Fruit fly (Drosophila melanogaster) whole organism, pupa: ENCODE data around the gene L2HGDH.

ENCODE experiments used
- CG10348 ChIP-seq: fragments of 200-800 bp; sonication (Bioruptor generic); IDR thresholded peaks from 2 replicates; pipeline ENCODE4 v1.3.6; 2022; ENCODE audit warnings: missing biosample characterization, missing genetic modification characterization
- CG12605 ChIP-seq: fragments of 200-800 bp; sonication (Bioruptor generic); IDR thresholded peaks from 2 replicates; pipeline ENCODE4 v1.3.6; 2022; ENCODE audit warnings: missing biosample characterization, missing genetic modification characterization
- CG13204 ChIP-seq: fragments of 200-800 bp; sonication (Bioruptor generic); optimal IDR thresholded peaks from 2 replicates; lab custom pipeline; 2018; ENCODE audit warnings: missing biosample characterization, mild to moderate bottlenecking, missing genetic modification characterization, moderate library complexity
- CG14655 ChIP-seq: fragments of 200-800 bp; sonication (Bioruptor generic); optimal IDR thresholded peaks from 3 replicates; lab custom pipeline; 2017; ENCODE audit warnings: mild to moderate bottlenecking, missing biosample characterization, missing genetic modification reagents, missing genetic modification characterization
- CG15710 ChIP-seq: fragments of 200-800 bp; sonication (Bioruptor generic); optimal IDR thresholded peaks from 2 replicates; lab custom pipeline; 2018; ENCODE audit warnings: missing biosample characterization, mild to moderate bottlenecking, missing genetic modification characterization, moderate library complexity
- CG17806 ChIP-seq: fragments of 200-800 bp; sonication (Bioruptor generic); optimal IDR thresholded peaks from 2 replicates; lab custom pipeline; 2018; ENCODE audit warnings: missing biosample characterization, mild to moderate bottlenecking, missing genetic modification characterization, moderate library complexity
- CG32121 ChIP-seq: fragments of 200-800 bp; sonication (Bioruptor generic); IDR thresholded peaks from 2 replicates; pipeline ENCODE4 v1.3.6; 2022; ENCODE audit warnings: missing biosample characterization, missing genetic modification characterization
- CG34367 ChIP-seq: fragments of 200-800 bp; sonication (Bioruptor generic); optimal IDR thresholded peaks from 2 replicates; lab custom pipeline; 2018; ENCODE audit warnings: missing biosample characterization, mild to moderate bottlenecking, missing genetic modification characterization
- CG4496 ChIP-seq: fragments of 200-800 bp; sonication (Bioruptor generic); IDR thresholded peaks from 3 replicates; pipeline ENCODE4 v1.3.6; 2022; ENCODE audit warnings: missing biosample characterization, missing genetic modification characterization
- CG8159 ChIP-seq: fragments of 200-800 bp; sonication (Bioruptor generic); optimal IDR thresholded peaks from 3 replicates; lab custom pipeline; 2018; ENCODE audit warnings: missing biosample characterization, mild to moderate bottlenecking, missing genetic modification characterization, moderate library complexity
- CG8301 ChIP-seq: fragments of 200-800 bp; sonication (Bioruptor generic); optimal IDR thresholded peaks from 2 replicates; lab custom pipeline; 2018; ENCODE audit warnings: missing biosample characterization, mild to moderate bottlenecking, missing genetic modification characterization
- CG9948 ChIP-seq: fragments of 200-800 bp; sonication (Bioruptor generic); optimal IDR thresholded peaks from 2 replicates; lab custom pipeline; 2018; ENCODE audit warnings: missing biosample characterization, mild to moderate bottlenecking, missing genetic modification characterization, moderate library complexity
- D1 ChIP-seq: fragments of 200-800 bp; sonication (Bioruptor generic); optimal IDR thresholded peaks from 2 replicates; lab custom pipeline; 2018; ENCODE audit warnings: missing biosample characterization, mild to moderate bottlenecking, missing genetic modification characterization, moderate library complexity
- EcR ChIP-seq: fragments of 200-800 bp; sonication (Bioruptor generic); optimal IDR thresholded peaks from 3 replicates; lab custom pipeline; 2019; ENCODE audit warnings: missing biosample characterization, missing genetic modification characterization, mild to moderate bottlenecking, moderate library complexity, missing genetic modification reagents
- Ets98B ChIP-seq: fragments of 200-800 bp; sonication (Bioruptor generic); IDR thresholded peaks from 2 replicates; pipeline ENCODE4 v1.3.6; 2022; ENCODE audit warnings: missing biosample characterization, missing genetic modification characterization
- Pif1A ChIP-seq: fragments of 200-800 bp; sonication (Bioruptor generic); optimal IDR thresholded peaks from 3 replicates; lab custom pipeline; 2016; ENCODE audit warnings: missing biosample characterization, missing genetic modification characterization
- Pif1B ChIP-seq: fragments of 200-800 bp; sonication (Bioruptor generic); optimal IDR thresholded peaks from 3 replicates; lab custom pipeline; 2016; ENCODE audit warnings: missing biosample characterization, missing genetic modification characterization
- Snoo ChIP-seq: fragments of 200-800 bp; sonication (Bioruptor generic); optimal IDR thresholded peaks from 3 replicates; lab custom pipeline; 2017; ENCODE audit warnings: missing biosample characterization, mild to moderate bottlenecking, missing genetic modification characterization, inconsistent platforms
- fd96Ca ChIP-seq: fragments of 200-800 bp; sonication (Bioruptor generic); IDR thresholded peaks from 3 replicates; pipeline ENCODE4 v1.3.6; 2022; ENCODE audit warnings: missing biosample characterization, missing genetic modification characterization
- gl ChIP-seq: fragments of 200-800 bp; sonication (Bioruptor generic); optimal IDR thresholded peaks from 2 replicates; lab custom pipeline; 2018; ENCODE audit warnings: missing biosample characterization, mild to moderate bottlenecking, missing genetic modification characterization
- rn ChIP-seq: fragments of 200-800 bp; sonication (Bioruptor generic); IDR thresholded peaks from 2 replicates; pipeline ENCODE4 v1.3.6; 2022; ENCODE audit warnings: missing biosample characterization, missing genetic modification characterization

L2HGDH gene

dm6 chr2L:19018266-19018665, 44.0 kb upstream of the L2HGDH start:
- no peak for TF ChIP-seq gl (tag; lab: Kevin White, UChicago)
- peak; percentile 16 for TF ChIP-seq CG13204 (GFP tag; lab: Kevin White, UChicago)
- TF ChIP-seq, all 21 proteins: peak for 1

- TF ChIP-seq CG34367 (tag; lab: Kevin White, UChicago) (no peak), Pif1B (no peak), Snoo (tag; lab: Kevin White, UChicago) (no peak), gl (tag; lab: Kevin White, UChicago) (no peak), CG4496 (GFP tag; lab: Robert Waterston, UW) (no peak), CG12605 (GFP tag; lab: Robert Waterston, UW) (no peak), Ets98B (no peak), CG17806 (tag; lab: Kevin White, UChicago) (no peak)
Observed at dm6 chr2L:19017060-19017459, 42.8 kb upstream of the L2HGDH start.

dm6 chr2L:19015628-19016027, 41.4 kb upstream of the L2HGDH start:
- TF ChIP-seq CG14655 (GFP tag; lab: Kevin White, UChicago) = no peak
- peak; percentile 50 for TF ChIP-seq CG13204 (GFP tag; lab: Kevin White, UChicago)
- TF ChIP-seq Snoo (tag; lab: Kevin White, UChicago) = no peak

- TF ChIP-seq CG14655 (GFP tag; lab: Kevin White, UChicago) (no peak), CG12605 (GFP tag; lab: Robert Waterston, UW) (no peak), CG34367 (tag; lab: Kevin White, UChicago) (no peak), Pif1B (no peak), CG17806 (tag; lab: Kevin White, UChicago) (no peak), gl (tag; lab: Kevin White, UChicago) (no peak), Pif1A (GFP tag; lab: Kevin White, UChicago) (no peak), CG8301 (tag; lab: Kevin White, UChicago) (no peak), CG15710 (tag; lab: Kevin White, UChicago) (no peak), D1 (tag; lab: Kevin White, UChicago) (no peak), Ets98B (no peak), CG8159 (no peak), fd96Ca (GFP tag; lab: Robert Waterston, UW) (no peak), Snoo (tag; lab: Kevin White, UChicago) (no peak), CG4496 (GFP tag; lab: Robert Waterston, UW) (no peak), CG9948 (no peak), rn (GFP tag; lab: Robert Waterston, UW) (no peak), EcR (no peak), CG32121 (GFP tag; lab: Robert Waterston, UW) (no peak)
Observed at dm6 chr2L:19014881-19015366, 40.7 kb upstream of the L2HGDH start.

dm6 chr2L:19014032-19014880, 40.0 kb upstream of the L2HGDH start:
- TF ChIP-seq fd96Ca (GFP tag; lab: Robert Waterston, UW) (no peak), CG9948 (peak; percentile 55), Pif1B (peak; percentile 4), Snoo (tag; lab: Kevin White, UChicago) (peak; percentile 24), CG15710 (tag; lab: Kevin White, UChicago) (peak; percentile 67), Pif1A (GFP tag; lab: Kevin White, UChicago) (peak; percentile 10), CG12605 (GFP tag; lab: Robert Waterston, UW) (no peak), CG8159 (peak; percentile 76), EcR (no peak), Ets98B (no peak), CG17806 (tag; lab: Kevin White, UChicago) (peak; percentile 57), CG8301 (tag; lab: Kevin White, UChicago) (peak; percentile 35), CG14655 (GFP tag; lab: Kevin White, UChicago) (peak; percentile 58), CG32121 (GFP tag; lab: Robert Waterston, UW) (no peak), D1 (tag; lab: Kevin White, UChicago) (no peak), CG13204 (GFP tag; lab: Kevin White, UChicago) (no peak), rn (GFP tag; lab: Robert Waterston, UW) (no peak), CG10348 (no peak), CG34367 (tag; lab: Kevin White, UChicago) (peak; percentile 39), gl (tag; lab: Kevin White, UChicago) (no peak), CG4496 (GFP tag; lab: Robert Waterston, UW) (peak; percentile 40; the same call in 1 of the 3 replicates)

dm6 chr2L:19012776-19013328, 38.6 kb upstream of the L2HGDH start:
- TF ChIP-seq CG13204 (GFP tag; lab: Kevin White, UChicago) (peak; percentile 64), CG15710 (tag; lab: Kevin White, UChicago) (no peak), gl (tag; lab: Kevin White, UChicago) (no peak), CG10348 (no peak)
